Worm (Caenorhabditis elegans) whole organism, L4/young adult: ENCODE measurements around the gene cpf-1.

Source experiments
- W03F9.2 ChIP-seq: fragments of 150-350 bp; optimal IDR thresholded peaks from 2 replicates; lab custom pipeline; 2014; ENCODE audit warnings: missing biosample characterization, missing genetic modification characterization
- him-1 ChIP-seq: sonication (generic microtip); optimal IDR thresholded peaks from 2 replicates; lab custom pipeline; 2016; ENCODE audit warnings: missing genotype, missing genetic modification reagents, missing genetic modification characterization, missing compliant biosample characterization

ce11 chrII:8587660-8588230 lies 14.5 kb downstream of the cpf-1 start:
- no peak for TF ChIP-seq W03F9.2
- TF ChIP-seq him-1 (tag; lab: Kevin White, UChicago), result no peak
